Fruit fly (Drosophila melanogaster): ENCODE data around the gene sina.

sina gene

dm6 chr3L:16808139-16808538 is 45.4 kb upstream of the sina start (continued):
- TF ChIP-seq Chrac-16 (GFP tag; optimal IDR thresholded peaks at IDR 0.05) (no peak), CkIIα-i1 (GFP tag; IDR thresholded peaks at IDR 0.05) (no peak), CG16863 (GFP tag; optimal IDR thresholded peaks at IDR 0.05) (no peak), gcm (GFP tag; optimal IDR thresholded peaks at IDR 0.05) (no peak), CG15011 (GFP tag; optimal IDR thresholded peaks at IDR 0.05) (no peak), Adf1 (GFP tag; IDR thresholded peaks at IDR 0.05) (peak; percentile 10; the same call in 1 of the 2 replicates), CG4404 (GFP tag; IDR thresholded peaks at IDR 0.05) (no peak), CG3281 (GFP tag; optimal IDR thresholded peaks at IDR 0.05) (no peak), CG12236 (GFP tag; optimal IDR thresholded peaks at IDR 0.05) (no peak), CG31365 (tag; optimal IDR thresholded peaks at IDR 0.05) (no peak), prd (optimal IDR thresholded peaks at IDR 0.05) (no peak), prd (GFP tag; IDR thresholded peaks at IDR 0.05) (no peak), bsh (GFP tag; optimal IDR thresholded peaks at IDR 0.05) (no peak), Ptx1 (GFP tag; IDR thresholded peaks at IDR 0.05) (no peak), CG11085 (GFP tag; IDR thresholded peaks at IDR 0.05) (no peak), CG12769 (tag; optimal IDR thresholded peaks at IDR 0.05) (peak; percentile 38), jumu (GFP tag; optimal IDR thresholded peaks at IDR 0.05) (peak; percentile 19), CG8944 (GFP tag; optimal IDR thresholded peaks at IDR 0.05) (no peak), CG10321 (GFP tag; IDR thresholded peaks at IDR 0.05) (no peak), grau (tag; optimal IDR thresholded peaks at IDR 0.05) (peak; percentile 30), dysf (GFP tag; IDR thresholded peaks at IDR 0.05) (no peak)

- TF ChIP-seq jing (GFP tag; optimal IDR thresholded peaks at IDR 0.05) (no peak), Ets65A (GFP tag) (peak; percentile 91)
Observed at dm6 chr3L:16810512-16810911, 43.0 kb upstream of the sina start.

dm6 chr3L:16811908-16812307 is 41.6 kb upstream of the sina start:
- TF ChIP-seq sqz (GFP tag; optimal IDR thresholded peaks at IDR 0.05) = no peak
- 0 out of 2 replicates have a peak, but pooled peaks have one; percentile 27 for TF ChIP-seq sob (GFP tag; IDR thresholded peaks at IDR 0.05)
- TF ChIP-seq HmgZ (tag; optimal IDR thresholded peaks at IDR 0.05) = no peak
- no peak for TF ChIP-seq pzg (GFP tag; optimal IDR thresholded peaks at IDR 0.05)
- peak; percentile 85 for TF ChIP-seq Adf1 (GFP tag; IDR thresholded peaks at IDR 0.05)
- TF ChIP-seq gce (GFP tag; IDR thresholded peaks at IDR 0.05) = no peak
- TF ChIP-seq CG4360 (GFP tag; IDR thresholded peaks at IDR 0.05) = 0 out of 2 replicates have a peak, but pooled peaks have one; percentile 7
- TF ChIP-seq Opbp (GFP tag; IDR thresholded peaks at IDR 0.05; ENCODE audit: partially characterized antibody) = no peak
- TF ChIP-seq gfzf (GFP tag; optimal IDR thresholded peaks at IDR 0.05) = no peak
- TF ChIP-seq CG8290 (GFP tag; optimal IDR thresholded peaks at IDR 0.05) = no peak
- peak in 1 of 2 experiments; percentile 6 for TF ChIP-seq CG8290 (tag; optimal IDR thresholded peaks at IDR 0.05)
- TF ChIP-seq chinmo (GFP tag; IDR thresholded peaks at IDR 0.05; ENCODE audit: partially characterized antibody) = 0 out of 4 replicates have a peak, but pooled peaks have one; percentile 44
- peak; percentile 17 for TF ChIP-seq nom (GFP tag; optimal IDR thresholded peaks at IDR 0.05)
- TF ChIP-seq Med (GFP tag) = peak; percentile 70

dm6 chr3L:16813984-16814383 is 39.6 kb upstream of the sina start:
- TF ChIP-seq GATAe (GFP tag; conservative IDR thresholded peaks at IDR 0.05) = no peak
- TF ChIP-seq sr (GFP tag; IDR thresholded peaks at IDR 0.05) = no peak
- no peak for TF ChIP-seq chm (GFP tag; IDR thresholded peaks at IDR 0.05)
- peak; percentile 70 for TF ChIP-seq vvl (GFP tag; IDR thresholded peaks at IDR 0.05)
- peak; percentile 77; the same call in 2 of the 4 replicates for TF ChIP-seq chinmo (GFP tag; IDR thresholded peaks at IDR 0.05; ENCODE audit: partially characterized antibody)
- TF ChIP-seq Deaf1 (tag; optimal IDR thresholded peaks at IDR 0.05) = peak; percentile 12
- TF ChIP-seq CG9609 (GFP tag; optimal IDR thresholded peaks at IDR 0.05) = no peak
- TF ChIP-seq eyg (GFP tag; optimal IDR thresholded peaks at IDR 0.05) = no peak
- TF ChIP-seq CG2116 (GFP tag; optimal IDR thresholded peaks at IDR 0.05) = no peak
- TF ChIP-seq NFAT (GFP tag; IDR thresholded peaks at IDR 0.05) = 0 out of 2 replicates have a peak, but pooled peaks have one; percentile 27
